Worm (Caenorhabditis elegans): ENCODE data around the gene C36A4.10.

C36A4.10 gene

ce11 chrIII:3871763-3872486 lies 40.6 kb upstream of the C36A4.10 start:
- TF ChIP-seq pes-1 (GFP tag; IDR thresholded peaks at IDR 0.05) (no peak), hnd-1 (tag; optimal IDR thresholded peaks at IDR 0.05) (no peak), scrt-1 (GFP tag; IDR thresholded peaks at IDR 0.05) (no peak), aly-1 (tag; optimal IDR thresholded peaks at IDR 0.05) (no peak), flt-1 (GFP tag; IDR thresholded peaks at IDR 0.05) (no peak), tbx-11 (GFP tag; IDR thresholded peaks at IDR 0.05) (no peak), tbx-37 (GFP tag; conservative IDR thresholded peaks at IDR 0.05) (no peak), ets-7 (tag; optimal IDR thresholded peaks at IDR 0.05) (no peak), F13C5.2 (tag; optimal IDR thresholded peaks at IDR 0.05) (no peak), B0310.2 (tag; optimal IDR thresholded peaks at IDR 0.05) (no peak), ceh-13 (GFP tag; optimal IDR thresholded peaks at IDR 0.05) (no peak), ama-1 (optimal IDR thresholded peaks at IDR 0.05) (no peak)

- no peak for TF ChIP-seq B0310.2 (tag; optimal IDR thresholded peaks at IDR 0.05)
- no peak for TF ChIP-seq ceh-13 (GFP tag; optimal IDR thresholded peaks at IDR 0.05)
- no peak for TF ChIP-seq flt-1 (GFP tag; IDR thresholded peaks at IDR 0.05)
- TF ChIP-seq hmbx-1 (tag; optimal IDR thresholded peaks at IDR 0.05): no peak
- 0 out of 2 replicates have a peak, but pooled peaks have one; percentile 21 for TF ChIP-seq scrt-1 (GFP tag; IDR thresholded peaks at IDR 0.05)
- TF ChIP-seq aly-1 (tag; optimal IDR thresholded peaks at IDR 0.05): no peak
- peak; percentile 72 for TF ChIP-seq ama-1 (optimal IDR thresholded peaks at IDR 0.05)
- TF ChIP-seq tbx-37 (GFP tag; conservative IDR thresholded peaks at IDR 0.05): 0 out of 2 replicates have a peak, but pooled peaks have one; percentile 22
- no peak for TF ChIP-seq hmg-4 (GFP tag; optimal IDR thresholded peaks at IDR 0.05)
- TF ChIP-seq ets-7 (tag; optimal IDR thresholded peaks at IDR 0.05): no peak
- no peak for TF ChIP-seq pes-1 (GFP tag; IDR thresholded peaks at IDR 0.05)
- no peak for TF ChIP-seq tra-4 (tag; optimal IDR thresholded peaks at IDR 0.05)
These were observed 38.1 kb upstream of the C36A4.10 start for ce11 chrIII:3869292-3869781.

ce11 chrIII:3867937-3868929 lies 37.0 kb upstream of the C36A4.10 start:
- TF ChIP-seq ets-7 (tag; optimal IDR thresholded peaks at IDR 0.05) (no peak), flt-1 (GFP tag; IDR thresholded peaks at IDR 0.05) (no peak), tbx-37 (GFP tag; conservative IDR thresholded peaks at IDR 0.05) (no peak), hmbx-1 (tag; optimal IDR thresholded peaks at IDR 0.05) (no peak), B0310.2 (tag; optimal IDR thresholded peaks at IDR 0.05) (no peak), ceh-36 (tag; optimal IDR thresholded peaks at IDR 0.05) (no peak), hnd-1 (tag; optimal IDR thresholded peaks at IDR 0.05) (no peak), pes-1 (GFP tag; IDR thresholded peaks at IDR 0.05) (no peak), ceh-13 (GFP tag; optimal IDR thresholded peaks at IDR 0.05) (no peak), tbx-11 (GFP tag; IDR thresholded peaks at IDR 0.05) (no peak), scrt-1 (GFP tag; IDR thresholded peaks at IDR 0.05) (no peak), aly-1 (tag; optimal IDR thresholded peaks at IDR 0.05) (no peak), F13C5.2 (tag; optimal IDR thresholded peaks at IDR 0.05) (no peak), ama-1 (optimal IDR thresholded peaks at IDR 0.05) (no peak), sea-1 (GFP tag; conservative IDR thresholded peaks at IDR 0.05) (no peak), tra-4 (tag; optimal IDR thresholded peaks at IDR 0.05) (no peak), hmg-4 (GFP tag; optimal IDR thresholded peaks at IDR 0.05) (no peak)

- TF ChIP-seq tbx-37 (GFP tag; conservative IDR thresholded peaks at IDR 0.05) (peak; percentile 91), flt-1 (GFP tag; IDR thresholded peaks at IDR 0.05) (peak; percentile 95), pes-1 (GFP tag; IDR thresholded peaks at IDR 0.05) (peak; percentile 93), aly-1 (tag; optimal IDR thresholded peaks at IDR 0.05) (peak; percentile 68), hmg-4 (GFP tag; optimal IDR thresholded peaks at IDR 0.05) (peak; percentile 98), hnd-1 (tag; optimal IDR thresholded peaks at IDR 0.05) (peak; percentile 80), tbx-11 (GFP tag; IDR thresholded peaks at IDR 0.05) (peak; percentile 85), ets-7 (tag; optimal IDR thresholded peaks at IDR 0.05) (peak; percentile 89), ama-1 (optimal IDR thresholded peaks at IDR 0.05) (no peak), sea-1 (GFP tag; conservative IDR thresholded peaks at IDR 0.05) (peak; percentile 99), tra-4 (tag; optimal IDR thresholded peaks at IDR 0.05) (peak; percentile 96), ceh-36 (tag; optimal IDR thresholded peaks at IDR 0.05) (peak; percentile 91), hmbx-1 (tag; optimal IDR thresholded peaks at IDR 0.05) (peak; percentile 90), B0310.2 (tag; optimal IDR thresholded peaks at IDR 0.05) (peak; percentile 94), ceh-13 (GFP tag; optimal IDR thresholded peaks at IDR 0.05) (peak; percentile 85), F13C5.2 (tag; optimal IDR thresholded peaks at IDR 0.05) (peak; percentile 100), scrt-1 (GFP tag; IDR thresholded peaks at IDR 0.05) (peak; percentile 90)
These were observed 36.2 kb upstream of the C36A4.10 start, which contains the start of gene rpl-3 for ce11 chrIII:3867378-3867904. rpl-3 (plus strand) TSS chrIII:3867854.

- TF ChIP-seq B0310.2 (tag; optimal IDR thresholded peaks at IDR 0.05) (no peak), tra-4 (tag; optimal IDR thresholded peaks at IDR 0.05) (no peak), ama-1 (optimal IDR thresholded peaks at IDR 0.05) (no peak), hmg-4 (GFP tag; optimal IDR thresholded peaks at IDR 0.05) (no peak), hmbx-1 (tag; optimal IDR thresholded peaks at IDR 0.05) (no peak), ets-7 (tag; optimal IDR thresholded peaks at IDR 0.05) (no peak), tbx-11 (GFP tag; IDR thresholded peaks at IDR 0.05) (no peak), ceh-36 (tag; optimal IDR thresholded peaks at IDR 0.05) (no peak), ceh-13 (GFP tag; optimal IDR thresholded peaks at IDR 0.05) (no peak), F13C5.2 (tag; optimal IDR thresholded peaks at IDR 0.05) (no peak), pes-1 (GFP tag; IDR thresholded peaks at IDR 0.05) (no peak), scrt-1 (GFP tag; IDR thresholded peaks at IDR 0.05) (no peak), hnd-1 (tag; optimal IDR thresholded peaks at IDR 0.05) (no peak), tbx-37 (GFP tag; conservative IDR thresholded peaks at IDR 0.05) (no peak), aly-1 (tag; optimal IDR thresholded peaks at IDR 0.05) (no peak)
These were observed 32.7 kb upstream of the C36A4.10 start, which contains the start of gene acs-19 for ce11 chrIII:3863814-3864507. acs-19 (plus strand) TSS chrIII:3864489.
